Fruit fly (Drosophila melanogaster): ENCODE measurements around the gene AnxB11.

AnxB11 gene

DNA sequence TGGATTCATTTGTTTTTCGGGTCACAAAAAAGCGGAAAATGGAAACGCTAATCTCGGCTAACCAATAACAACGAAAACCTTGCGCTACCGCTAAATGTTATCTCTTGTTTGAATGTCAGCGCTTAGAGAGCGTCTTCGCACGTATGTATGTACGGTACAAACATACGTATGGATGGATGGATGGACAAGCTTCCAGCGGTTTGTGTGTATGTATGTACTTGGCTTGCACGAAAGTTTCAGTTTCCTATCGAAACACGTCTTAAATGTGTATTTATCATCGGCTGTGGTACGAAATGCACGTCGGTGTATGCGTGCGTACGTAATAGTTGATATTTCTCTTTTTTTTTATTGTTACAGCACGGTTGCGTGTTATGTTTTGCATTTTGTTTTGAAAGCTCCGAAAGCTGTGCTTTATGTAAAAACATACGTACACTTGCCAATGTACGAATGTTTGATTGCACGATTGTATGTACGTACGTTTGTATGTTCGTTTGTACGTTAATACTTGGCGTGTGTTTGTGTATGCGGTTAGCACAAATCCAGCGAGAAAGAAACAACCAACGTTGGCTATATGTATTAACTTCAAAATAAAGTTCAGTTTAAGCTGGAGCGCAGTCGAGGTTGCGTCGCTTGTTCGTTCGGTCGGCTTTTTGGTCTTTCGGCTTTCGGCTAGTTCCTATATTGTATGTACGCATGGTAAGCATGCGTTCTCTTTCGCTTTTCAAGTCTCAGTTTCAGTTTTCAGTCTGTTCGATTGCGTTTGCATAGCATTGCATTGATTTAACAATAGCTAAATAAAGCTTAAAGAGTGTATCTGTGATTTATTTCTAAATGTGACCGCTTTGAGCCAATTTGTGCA lies 49.3 kb downstream of the AnxB11 start, which contains the start of gene Fur2 (continued):
- peak; percentile 49 for TF ChIP-seq nom (GFP tag; optimal IDR thresholded peaks at IDR 0.05)
- no peak for TF ChIP-seq rib (GFP tag; IDR thresholded peaks at IDR 0.05)
- no peak for TF ChIP-seq Ssrp (tag; optimal IDR thresholded peaks at IDR 0.05)
- no peak for TF ChIP-seq CG15514 (GFP tag; optimal IDR thresholded peaks at IDR 0.05)
- TF ChIP-seq danr (GFP tag; IDR thresholded peaks at IDR 0.05) = no peak
- peak; percentile 7 for TF ChIP-seq B-H2 (GFP tag; optimal IDR thresholded peaks at IDR 0.05)
- no peak for TF ChIP-seq BtbVII (GFP tag; optimal IDR thresholded peaks at IDR 0.05)
- no peak for TF ChIP-seq Fer2 (tag; optimal IDR thresholded peaks at IDR 0.05)
- TF ChIP-seq CG8281 (tag; optimal IDR thresholded peaks at IDR 0.05) = peak; percentile 52
- TF ChIP-seq kah (GFP tag; optimal IDR thresholded peaks at IDR 0.05) = no peak
- no peak for TF ChIP-seq H15 (GFP tag; IDR thresholded peaks at IDR 0.05)
- TF ChIP-seq Atf3 (GFP tag; optimal IDR thresholded peaks at IDR 0.05) = no peak
- 0 out of 2 replicates have a peak, but pooled peaks have one; percentile 10 for TF ChIP-seq unc-4 (GFP tag; IDR thresholded peaks at IDR 0.05; ENCODE audit: partially characterized antibody)
- no peak for TF ChIP-seq lov (optimal IDR thresholded peaks at IDR 0.05)
- no peak for TF ChIP-seq lov (GFP tag; IDR thresholded peaks at IDR 0.05)
- TF ChIP-seq row (GFP tag; IDR thresholded peaks at IDR 0.05) = no peak
- TF ChIP-seq Deaf1 (tag; optimal IDR thresholded peaks at IDR 0.05) = peak; percentile 79
- no peak for TF ChIP-seq pita (GFP tag; optimal IDR thresholded peaks at IDR 0.05)
- no peak for TF ChIP-seq unpg (GFP tag; optimal IDR thresholded peaks at IDR 0.05)
- no peak for TF ChIP-seq CG18476 (GFP tag; optimal IDR thresholded peaks at IDR 0.05)
- no peak for TF ChIP-seq Bgb (GFP tag; IDR thresholded peaks at IDR 0.05; ENCODE audit: partially characterized antibody)
- no peak for TF ChIP-seq Scr (GFP tag; IDR thresholded peaks at IDR 0.05; ENCODE audit: partially characterized antibody)
- TF ChIP-seq MBD-R2 (GFP tag; IDR thresholded peaks at IDR 0.05) = no peak
- no peak for TF ChIP-seq CG8478 (optimal IDR thresholded peaks at IDR 0.05)
- no peak for TF ChIP-seq sqz (GFP tag; optimal IDR thresholded peaks at IDR 0.05)
- TF ChIP-seq HLH4C (GFP tag; IDR thresholded peaks at IDR 0.05; ENCODE audit: partially characterized antibody) = no peak
- TF ChIP-seq ash1 (GFP tag; optimal IDR thresholded peaks at IDR 0.05) = no peak
- TF ChIP-seq CG34224 (GFP tag; IDR thresholded peaks at IDR 0.05; ENCODE audit: partially characterized antibody) = peak; percentile 35; the same call in 1 of the 3 replicates
- no peak for TF ChIP-seq fru (optimal IDR thresholded peaks at IDR 0.05)
- TF ChIP-seq seq (GFP tag; IDR thresholded peaks at IDR 0.05) = no peak
- TF ChIP-seq ems (GFP tag; optimal IDR thresholded peaks at IDR 0.05) = no peak
- TF ChIP-seq PHDP (tag; optimal IDR thresholded peaks at IDR 0.05) = no peak
- no peak for TF ChIP-seq CG7745 (tag; optimal IDR thresholded peaks at IDR 0.05)
- no peak for TF ChIP-seq p53 (GFP tag; optimal IDR thresholded peaks at IDR 0.05)
- no peak for TF ChIP-seq CG33213 (GFP tag; optimal IDR thresholded peaks at IDR 0.05)
- no peak for TF ChIP-seq pb (GFP tag; optimal IDR thresholded peaks at IDR 0.05)
- no peak for TF ChIP-seq NK7.1 (GFP tag; optimal IDR thresholded peaks at IDR 0.05)
- no peak for TF ChIP-seq CG11398 (GFP tag; optimal IDR thresholded peaks at IDR 0.05)
- TF ChIP-seq CG10267 (tag; optimal IDR thresholded peaks at IDR 0.05) = no peak
- no peak for TF ChIP-seq Dbx (GFP tag; IDR thresholded peaks at IDR 0.05)
- TF ChIP-seq pzg (GFP tag; optimal IDR thresholded peaks at IDR 0.05) = no peak
- TF ChIP-seq Pdp1 (GFP tag; optimal IDR thresholded peaks at IDR 0.05) = peak in 1 of 2 experiments; percentile 95
- no peak for TF ChIP-seq CG2129 (GFP tag; IDR thresholded peaks at IDR 0.05; ENCODE audit: partially characterized antibody)
- TF ChIP-seq pros (GFP tag; optimal IDR thresholded peaks at IDR 0.05) = peak; percentile 50
- no peak for TF ChIP-seq CG14965 (GFP tag; optimal IDR thresholded peaks at IDR 0.05; ENCODE audit: borderline replicate concordance)
- TF ChIP-seq CG11560 (tag; IDR thresholded peaks at IDR 0.05) = no peak
- peak; percentile 18; the same call in 1 of the 2 replicates for TF ChIP-seq onecut (GFP tag; IDR thresholded peaks at IDR 0.05)
- TF ChIP-seq CG13624 (GFP tag; optimal IDR thresholded peaks at IDR 0.05) = no peak
- peak in 1 of 2 experiments; percentile 45 for TF ChIP-seq eve (GFP tag; optimal IDR thresholded peaks at IDR 0.05)

Data from whole organism, embryonic.